Worm (Caenorhabditis elegans) whole organism, young adult: ENCODE results near the gene ZK892.6.

Source experiments
- ceh-91 ChIP-seq: fragments of 200-800 bp; sonication (Bioruptor generic); IDR thresholded peaks from 2 replicates; pipeline ENCODE4 v1.3.6; 2022; ENCODE audit warnings: missing genetic modification reagents, missing genetic modification characterization, missing compliant biosample characterization
- ets-4 ChIP-seq: fragments of 200-800 bp; sonication (Bioruptor generic); optimal IDR thresholded peaks from 2 replicates; lab custom pipeline; 2018; ENCODE audit warnings: mild to moderate bottlenecking, missing genetic modification characterization, missing compliant biosample characterization
- hmg-20 ChIP-seq: fragments of 200-800 bp; sonication (Bioruptor generic); IDR thresholded peaks from 2 replicates; pipeline ENCODE4 v1.3.6; 2022; ENCODE audit warnings: missing genetic modification reagents, missing genetic modification characterization, missing compliant biosample characterization
- pbrm-1 ChIP-seq: fragments of 200-800 bp; sonication (Bioruptor generic); IDR thresholded peaks from 2 replicates; pipeline ENCODE4 v1.3.6; 2022; ENCODE audit warnings: missing genetic modification reagents, missing genetic modification characterization, missing compliant biosample characterization
- rcor-1 ChIP-seq: fragments of 200-800 bp; sonication (Bioruptor generic); IDR thresholded peaks from 2 replicates; pipeline ENCODE4 v1.3.6; 2022; ENCODE audit warnings: missing genetic modification reagents, missing genetic modification characterization, missing compliant biosample characterization
- snpc-4 ChIP-seq, 5 experiments: fragments of 150-350 bp in 1 of 5; sonication (generic microtip) in 4 of 5; optimal IDR thresholded peaks; 2 replicates each; lab custom pipeline; 2014 to 2018; ENCODE audit warnings: missing genetic modification characterization in 5 of 5, missing biosample characterization in 3 of 5, antibody characterized with exemption in 2 of 5, mild to moderate bottlenecking in 2 of 5, missing compliant biosample characterization in 2 of 5, missing genotype in 2 of 5, moderate library complexity in 2 of 5, missing genetic modification reagents in 1 of 5
- xnd-1 ChIP-seq: sonication (generic microtip); optimal IDR thresholded peaks from 2 replicates; lab custom pipeline; 2016; ENCODE audit warnings: missing genotype, missing genetic modification reagents, missing genetic modification characterization, missing compliant biosample characterization

- TF ChIP-seq ceh-91 (no peak), hmg-20 (GFP tag; lab: Robert Waterston, UW) (no peak), ets-4 (GFP tag; lab: Kevin White, UChicago) (no peak), pbrm-1 (GFP tag; lab: Robert Waterston, UW) (no peak), snpc-4 (GFP tag; optimal IDR thresholded peaks at IDR 0.05; lab: Kevin White, UChicago) (no peak), snpc-4 (tag; optimal IDR thresholded peaks at IDR 0.05; lab: Kevin White, UChicago) (no peak), rcor-1 (GFP tag; lab: Robert Waterston, UW) (no peak), xnd-1 (tag; lab: Kevin White, UChicago) (no peak)
Measured at ce11 chrII:10028195-10028594, 48.3 kb upstream of the ZK892.6 start, which contains the start of gene F52H3.6.
